Worm (Caenorhabditis elegans) whole organism, mixed stage, embryonic: ENCODE data around the gene tmbi-4.

Source experiments
- ces-1 ChIP-seq: fragments of 150-350 bp; optimal IDR thresholded peaks from 2 replicates; lab custom pipeline; 2014; ENCODE audit warnings: missing biosample characterization, missing genetic modification reagents, missing genetic modification characterization
- lin-32 ChIP-seq: fragments of 200-800 bp; sonication (Bioruptor generic); optimal IDR thresholded peaks from 2 replicates; lab custom pipeline; 2018; ENCODE audit warnings: mild to moderate bottlenecking, missing genetic modification characterization, missing compliant biosample characterization
- mab-5 ChIP-seq: fragments of 150-350 bp; optimal IDR thresholded peaks from 2 replicates; lab custom pipeline; 2014; ENCODE audit warnings: missing biosample characterization, missing genetic modification characterization
- mep-1 ChIP-seq: fragments of 150-350 bp; optimal IDR thresholded peaks from 2 replicates; lab custom pipeline; 2017; ENCODE audit warnings: missing biosample characterization, missing genetic modification reagents, missing genetic modification characterization, inconsistent platforms
- mls-2 ChIP-seq: sonication (generic microtip); optimal IDR thresholded peaks from 2 replicates; lab custom pipeline; 2016; ENCODE audit warnings: mild to moderate bottlenecking, missing genetic modification characterization, moderate library complexity, missing compliant biosample characterization
- nhr-12 ChIP-seq: fragments of 150-350 bp; optimal IDR thresholded peaks from 2 replicates; lab custom pipeline; 2014; ENCODE audit warnings: missing biosample characterization, missing genetic modification characterization
- nhr-28 ChIP-seq: fragments of 150-350 bp; optimal IDR thresholded peaks from 2 replicates; lab custom pipeline; 2014; ENCODE audit warnings: missing biosample characterization, missing genetic modification characterization
- pha-4 ChIP-seq: fragments of 150-350 bp; optimal IDR thresholded peaks from 2 replicates; lab custom pipeline; 2018; ENCODE audit warnings: missing biosample characterization, missing genetic modification reagents, missing genetic modification characterization
- snpc-4 ChIP-seq: fragments of 150-350 bp; optimal IDR thresholded peaks from 2 replicates; lab custom pipeline; 2014; ENCODE audit warnings: missing biosample characterization, missing genetic modification characterization
- unc-62 ChIP-seq: fragments of 150-350 bp; optimal IDR thresholded peaks from 2 replicates; lab custom pipeline; 2014; ENCODE audit warnings: missing biosample characterization, missing genetic modification reagents, missing genetic modification characterization
- ztf-11 ChIP-seq: fragments of 150-350 bp; optimal IDR thresholded peaks from 2 replicates; lab custom pipeline; 2014; ENCODE audit warnings: missing biosample characterization, missing genetic modification characterization

- TF ChIP-seq mls-2 (no peak), mab-5 (tag; lab: Kevin White, UChicago) (no peak), ztf-11 (tag; lab: Kevin White, UChicago) (no peak), nhr-12 (no peak), unc-62 (no peak), snpc-4 (tag; lab: Kevin White, UChicago) (no peak), nhr-28 (tag; lab: Kevin White, UChicago) (no peak), pha-4 (tag; lab: Kevin White, UChicago) (no peak), mep-1 (no peak), lin-32 (GFP tag; lab: Kevin White, UChicago) (no peak), ces-1 (GFP tag; lab: Kevin White, UChicago) (no peak)
Observed at ce11 chrX:9162864-9163263, 12.4 kb downstream of the tmbi-4 start, which contains the start of gene tsp-11.
